Fruit fly (Drosophila melanogaster): ENCODE data around the gene CG8870.

Gene CG8870

DNA sequence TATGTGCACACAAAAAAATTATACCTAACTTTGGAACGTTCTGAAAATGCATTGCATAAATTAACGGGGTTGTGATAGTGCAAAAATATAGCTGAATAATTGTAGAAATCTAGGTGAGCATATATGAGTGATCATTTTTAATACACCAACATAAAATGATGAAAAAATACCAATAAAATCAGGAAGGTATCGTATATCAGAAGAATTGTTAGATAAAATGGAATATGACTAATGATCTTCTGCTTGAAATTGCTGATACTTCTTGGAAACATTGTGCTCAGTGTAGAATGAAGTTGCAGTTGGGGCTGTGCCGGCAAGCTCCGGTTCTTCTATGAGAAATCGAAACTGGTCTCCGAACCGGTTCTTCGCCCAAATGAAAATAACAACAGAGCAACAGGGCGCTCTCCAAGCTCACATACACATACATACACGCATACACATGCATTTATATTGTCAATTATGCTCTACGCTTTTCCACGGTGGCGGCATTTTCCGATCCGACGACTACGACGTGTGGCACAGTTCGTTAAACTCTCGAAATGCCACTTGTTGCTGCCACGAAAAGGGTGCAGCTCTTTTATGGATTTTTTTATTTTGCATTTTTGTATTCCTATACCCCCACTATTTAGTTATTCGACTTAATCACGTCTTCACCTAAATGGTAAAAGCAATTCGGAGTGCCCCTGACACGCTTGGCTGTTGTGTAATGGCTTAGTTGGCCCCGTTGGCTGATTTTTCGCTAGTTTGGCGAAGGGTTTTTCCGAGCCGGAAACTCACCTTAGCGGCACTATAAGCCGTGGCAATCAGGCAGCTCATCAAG is 21.5 kb downstream of the CG8870 start:
- no peak for TF ChIP-seq psq (optimal IDR thresholded peaks at IDR 0.05)
- no peak for TF ChIP-seq insv (optimal IDR thresholded peaks at IDR 0.05)
- TF ChIP-seq ttk (optimal IDR thresholded peaks at IDR 0.05): no peak
- TF ChIP-seq h (optimal IDR thresholded peaks at IDR 0.05): no peak
- no peak for TF ChIP-seq Sin3A (optimal IDR thresholded peaks at IDR 0.05)
- no peak for TF ChIP-seq Myc (optimal IDR thresholded peaks at IDR 0.05)

DNA sequence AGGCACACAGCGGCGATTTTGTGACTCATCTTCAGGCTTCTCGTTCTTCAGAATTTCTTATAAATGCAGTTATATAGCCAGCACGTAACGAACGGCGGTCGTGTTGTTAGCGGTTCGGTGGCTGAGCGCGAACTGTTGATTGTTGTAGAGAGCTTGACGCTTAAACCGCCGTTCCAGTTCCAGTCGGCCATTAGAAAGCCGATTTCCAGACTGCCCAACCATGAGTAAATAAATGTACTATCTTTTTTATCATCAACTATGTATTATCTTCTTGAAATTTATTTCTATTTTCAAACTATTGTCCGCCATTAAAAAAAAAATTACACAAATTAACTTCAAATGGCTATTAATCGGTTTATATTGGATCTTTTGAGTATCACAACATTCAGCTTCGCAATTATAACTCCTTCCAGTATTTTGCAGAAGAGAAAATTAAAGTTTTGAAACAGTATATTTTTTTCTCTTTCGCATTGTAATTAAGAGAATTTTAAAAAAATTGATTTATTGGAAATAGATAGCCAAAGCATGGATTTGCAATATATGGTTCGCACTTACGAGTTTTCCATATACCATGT is 22.2 kb downstream of the CG8870 start, which contains the start of gene GILT1:
Gene GILT1, minus strand, starts transcription at position 141 of the 575 bp plus-strand sequence.
- no peak for TF ChIP-seq psq (optimal IDR thresholded peaks at IDR 0.05)
- no peak for TF ChIP-seq ttk (optimal IDR thresholded peaks at IDR 0.05)
- TF ChIP-seq Myc (optimal IDR thresholded peaks at IDR 0.05): no peak
- TF ChIP-seq Sin3A (optimal IDR thresholded peaks at IDR 0.05): no peak
- no peak for TF ChIP-seq h (optimal IDR thresholded peaks at IDR 0.05)
- TF ChIP-seq insv (optimal IDR thresholded peaks at IDR 0.05): no peak

dm6 chr3R:13403032-13403459 is 23.4 kb downstream of the CG8870 start, which contains the start of gene Dpm3:
Gene Dpm3 (minus strand): TSS chr3R:13403051.
- TF ChIP-seq insv (optimal IDR thresholded peaks at IDR 0.05): no peak
- no peak for TF ChIP-seq ttk (optimal IDR thresholded peaks at IDR 0.05)

- TF ChIP-seq psq (optimal IDR thresholded peaks at IDR 0.05) (no peak), Myc (optimal IDR thresholded peaks at IDR 0.05) (no peak), insv (optimal IDR thresholded peaks at IDR 0.05) (no peak), Sin3A (optimal IDR thresholded peaks at IDR 0.05) (no peak), ttk (optimal IDR thresholded peaks at IDR 0.05) (no peak), h (optimal IDR thresholded peaks at IDR 0.05) (no peak)
Observed at dm6 chr3R:13404841-13405441, 25.3 kb downstream of the CG8870 start, which contains the start of gene yellow-e3. Gene yellow-e3 (minus strand): TSS chr3R:13404870.

- TF ChIP-seq psq (optimal IDR thresholded peaks at IDR 0.05): no peak
- TF ChIP-seq ttk (optimal IDR thresholded peaks at IDR 0.05): no peak
- no peak for TF ChIP-seq h (optimal IDR thresholded peaks at IDR 0.05)
- TF ChIP-seq insv (optimal IDR thresholded peaks at IDR 0.05): no peak
- TF ChIP-seq Myc (optimal IDR thresholded peaks at IDR 0.05): no peak
- TF ChIP-seq Sin3A (optimal IDR thresholded peaks at IDR 0.05): no peak
Observed at dm6 chr3R:13406898-13407297, 27.3 kb downstream of the CG8870 start, which contains the start of gene yellow-e2. Gene yellow-e2 (minus strand): TSS chr3R:13406998.

DNA sequence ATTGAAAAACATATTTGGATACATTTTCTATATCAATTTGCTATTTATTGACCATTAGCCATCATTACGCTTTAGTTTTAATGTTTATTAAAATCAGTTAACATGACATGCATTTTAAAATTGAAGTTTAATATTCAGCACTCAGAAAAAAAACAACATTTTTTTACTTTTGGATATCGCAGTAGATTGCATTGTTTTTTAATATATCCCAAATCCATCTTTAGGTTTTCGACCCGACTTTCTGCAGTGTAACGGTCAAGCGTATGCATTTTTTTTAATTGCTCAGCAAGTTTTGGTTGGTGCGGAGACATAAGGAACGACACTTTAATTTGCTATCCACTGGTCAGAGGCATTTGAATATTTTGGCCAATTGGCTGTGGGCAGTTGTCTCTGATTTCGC is 33.1 kb downstream of the CG8870 start:
- TF ChIP-seq ttk (optimal IDR thresholded peaks at IDR 0.05): no peak
- TF ChIP-seq Sin3A (optimal IDR thresholded peaks at IDR 0.05): no peak
- TF ChIP-seq Myc (optimal IDR thresholded peaks at IDR 0.05): no peak
- no peak for TF ChIP-seq h (optimal IDR thresholded peaks at IDR 0.05)
- no peak for TF ChIP-seq insv (optimal IDR thresholded peaks at IDR 0.05)
- no peak for TF ChIP-seq psq (optimal IDR thresholded peaks at IDR 0.05)

DNA sequence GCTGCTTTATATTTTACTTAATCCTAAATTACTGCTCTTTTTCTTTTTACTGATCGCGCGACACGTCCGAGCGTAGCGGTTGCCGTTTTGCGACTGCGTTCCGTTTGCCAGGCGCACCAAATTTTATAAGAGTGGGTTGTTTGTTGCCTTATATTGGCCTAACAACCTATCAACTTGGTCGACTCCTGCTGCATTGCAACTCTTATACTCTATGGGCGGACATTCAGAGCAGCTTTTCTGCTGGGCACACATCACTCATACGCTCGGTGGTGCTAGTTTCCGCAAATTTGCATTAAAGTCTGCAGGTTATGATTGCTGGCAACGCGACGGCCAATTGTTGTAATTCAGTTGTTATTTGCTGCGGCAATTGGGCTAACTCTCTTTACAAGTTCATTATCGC is 35.5 kb downstream of the CG8870 start, which contains the start of gene yellow-e:
Gene yellow-e, minus strand, starts transcription at position 101 of the 400 bp plus-strand sequence.
- TF ChIP-seq Myc (optimal IDR thresholded peaks at IDR 0.05) (no peak), insv (optimal IDR thresholded peaks at IDR 0.05) (no peak), Sin3A (optimal IDR thresholded peaks at IDR 0.05) (no peak), h (optimal IDR thresholded peaks at IDR 0.05) (no peak), ttk (optimal IDR thresholded peaks at IDR 0.05) (no peak), psq (optimal IDR thresholded peaks at IDR 0.05) (no peak)

DNA sequence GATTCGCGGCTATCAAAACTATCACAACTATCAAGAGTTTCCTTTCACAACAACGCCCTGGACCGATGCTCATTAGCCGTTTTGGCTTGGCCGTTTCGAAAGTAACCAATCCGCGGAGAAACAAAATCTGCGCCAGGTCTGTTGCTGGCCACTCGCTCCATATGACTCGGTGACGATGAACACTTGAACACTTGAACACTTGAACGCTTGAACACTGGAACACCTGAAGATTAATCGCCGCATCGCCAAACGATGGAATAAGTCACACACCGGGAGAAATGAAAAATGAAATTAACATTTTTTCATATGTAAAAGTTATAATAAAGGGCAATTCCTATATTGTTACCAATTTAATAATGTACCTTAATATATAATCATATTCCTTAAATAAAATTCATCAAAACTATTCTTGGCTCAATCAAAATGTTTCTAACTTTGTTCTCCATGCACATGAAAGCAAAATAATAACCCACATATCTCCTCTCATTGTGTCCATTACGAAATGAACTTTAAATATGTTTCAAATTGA is 37.5 kb downstream of the CG8870 start:
- TF ChIP-seq Sin3A (optimal IDR thresholded peaks at IDR 0.05) (no peak), psq (optimal IDR thresholded peaks at IDR 0.05) (no peak), h (optimal IDR thresholded peaks at IDR 0.05) (no peak), insv (optimal IDR thresholded peaks at IDR 0.05) (no peak), ttk (optimal IDR thresholded peaks at IDR 0.05) (no peak), Myc (optimal IDR thresholded peaks at IDR 0.05) (no peak)

DNA sequence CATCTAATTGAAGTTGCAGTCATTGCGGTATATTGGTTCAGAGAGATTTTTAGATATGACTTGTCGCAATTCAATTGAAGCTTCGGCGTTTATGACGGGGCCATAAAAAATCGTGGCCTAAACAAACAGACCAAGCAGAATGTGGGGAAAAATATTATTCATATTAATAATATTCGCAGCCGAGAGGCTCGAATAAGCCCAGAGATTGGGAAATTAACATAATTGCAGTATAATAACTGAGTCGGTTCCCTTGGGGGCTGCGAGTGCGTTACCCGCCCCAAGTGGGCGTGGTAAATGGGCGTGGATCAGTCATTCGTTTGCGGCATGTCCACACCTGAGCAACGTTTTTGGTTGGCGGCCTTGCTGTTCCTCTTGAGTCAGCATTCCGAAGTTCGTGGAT is 40.3 kb downstream of the CG8870 start, which contains the start of gene Ir87a:
Gene Ir87a, plus strand, starts transcription at position 301 of the 400 bp plus-strand sequence.
- TF ChIP-seq h (optimal IDR thresholded peaks at IDR 0.05): no peak
- no peak for TF ChIP-seq psq (optimal IDR thresholded peaks at IDR 0.05)
- no peak for TF ChIP-seq insv (optimal IDR thresholded peaks at IDR 0.05)
- no peak for TF ChIP-seq ttk (optimal IDR thresholded peaks at IDR 0.05)
- TF ChIP-seq Sin3A (optimal IDR thresholded peaks at IDR 0.05): no peak
- no peak for TF ChIP-seq Myc (optimal IDR thresholded peaks at IDR 0.05)

DNA sequence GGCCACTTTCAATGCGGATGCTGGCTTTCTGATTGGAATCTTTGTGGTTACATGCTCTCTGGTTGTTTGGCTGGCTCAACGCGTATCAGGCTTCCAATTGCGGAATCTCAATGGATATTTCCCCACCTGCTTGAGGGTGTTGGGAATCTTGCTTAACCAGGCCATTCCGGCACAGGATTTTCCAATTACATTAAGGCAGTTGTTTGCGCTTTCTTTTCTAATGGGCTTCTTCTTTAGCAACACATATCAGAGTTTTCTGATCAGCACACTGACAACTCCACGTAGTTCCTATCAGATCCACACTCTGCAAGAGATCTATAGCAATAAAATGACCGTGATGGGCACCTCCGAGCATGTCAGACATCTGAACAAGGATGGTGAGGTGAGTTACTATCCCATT is 42.5 kb downstream of the CG8870 start:
- TF ChIP-seq Sin3A (optimal IDR thresholded peaks at IDR 0.05) (no peak), psq (optimal IDR thresholded peaks at IDR 0.05) (no peak), Myc (optimal IDR thresholded peaks at IDR 0.05) (no peak), h (optimal IDR thresholded peaks at IDR 0.05) (no peak), insv (optimal IDR thresholded peaks at IDR 0.05) (no peak)

dm6 chr3R:13425470-13426033 is 45.9 kb downstream of the CG8870 start, which contains the start of gene Act87E:
Gene Act87E (plus strand): TSS chr3R:13425983.
- TF ChIP-seq ttk (optimal IDR thresholded peaks at IDR 0.05): no peak
- no peak for TF ChIP-seq Myc (optimal IDR thresholded peaks at IDR 0.05)
- no peak for TF ChIP-seq insv (optimal IDR thresholded peaks at IDR 0.05)
- TF ChIP-seq psq (optimal IDR thresholded peaks at IDR 0.05): no peak
- no peak for TF ChIP-seq h (optimal IDR thresholded peaks at IDR 0.05)
- no peak for TF ChIP-seq Sin3A (optimal IDR thresholded peaks at IDR 0.05)

Measured in Kc167 (cell line).